Worm (Caenorhabditis elegans): Measurements from ENCODE around the gene srz-14.

DNA sequence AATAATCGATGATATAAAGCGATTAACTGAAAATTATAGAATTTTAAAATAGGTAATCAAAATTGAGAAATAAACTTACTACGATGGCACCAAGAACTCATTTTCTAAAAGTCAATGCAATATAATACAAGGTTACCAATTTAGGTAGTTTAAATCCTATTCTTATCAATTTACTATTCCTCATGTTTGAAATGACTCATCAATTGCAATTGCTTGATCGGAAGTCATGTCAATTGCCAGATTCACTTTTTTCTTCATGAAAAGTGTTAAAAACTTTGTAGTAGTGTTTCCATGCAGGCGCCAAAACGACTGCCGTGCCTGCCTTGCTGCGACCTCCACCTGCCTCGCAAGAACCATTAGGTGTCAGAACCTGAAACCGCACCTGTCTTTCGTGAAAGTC, 43.1 kb downstream of the srz-14 start, which contains the start of gene F11A5.13:
- TF ChIP-seq nhr-90 (tag; optimal IDR thresholded peaks at IDR 0.05) (no peak), nfya-2 (GFP tag; IDR thresholded peaks at IDR 0.05) (no peak), snpc-1.3 (tag; optimal IDR thresholded peaks at IDR 0.05; ENCODE audit: insufficient read depth) (no peak), F55B11.4 (tag; optimal IDR thresholded peaks at IDR 0.05; ENCODE audit: borderline replicate concordance, insufficient read depth) (no peak), pbrm-1 (GFP tag; IDR thresholded peaks at IDR 0.05) (no peak), ztf-6 (GFP tag; IDR thresholded peaks at IDR 0.05) (no peak), hrde-1 (tag; optimal IDR thresholded peaks at IDR 0.05; ENCODE audit: borderline replicate concordance) (no peak), lin-54 (GFP tag; optimal IDR thresholded peaks at IDR 0.05) (no peak), ceh-100 (GFP tag; IDR thresholded peaks at IDR 0.05) (no peak)
